Worm (Caenorhabditis elegans) whole organism, young adult: Measurements from ENCODE around the gene Y105C5B.1413.

Experiments
- C06A6.2 ChIP-seq: fragments of 200-800 bp; sonication (Bioruptor generic); conservative IDR thresholded peaks from 2 replicates; pipeline ENCODE4 v1.3.6; 2022; ENCODE audit warnings: missing genetic modification characterization, missing compliant biosample characterization
- C17E4.6 ChIP-seq: fragments of 200-800 bp; sonication (Bioruptor generic); IDR thresholded peaks from 2 replicates; pipeline ENCODE4 v1.3.6; 2022; ENCODE audit warnings: missing genetic modification reagents, missing genetic modification characterization, missing compliant biosample characterization
- K11D2.4 ChIP-seq: fragments of 200-800 bp; sonication (Bioruptor generic); IDR thresholded peaks from 2 replicates; pipeline ENCODE4 v1.3.6; 2022; ENCODE audit warnings: missing genetic modification reagents, missing genetic modification characterization, missing compliant biosample characterization
- T26A5.8 ChIP-seq: sonication (generic microtip); optimal IDR thresholded peaks from 2 replicates; lab custom pipeline; 2016; ENCODE audit warnings: missing genetic modification characterization, missing compliant biosample characterization
- Y67H2A.10 ChIP-seq: fragments of 200-800 bp; sonication (Bioruptor generic); conservative IDR thresholded peaks from 2 replicates; pipeline ENCODE4 v1.3.6; 2022; ENCODE audit warnings: missing genetic modification reagents, missing genetic modification characterization, missing compliant biosample characterization
- akir-1 ChIP-seq: fragments of 200-800 bp; sonication (Bioruptor generic); optimal IDR thresholded peaks from 2 replicates; lab custom pipeline; 2018; ENCODE audit warnings: mild to moderate bottlenecking, missing genetic modification characterization, moderate library complexity, missing compliant biosample characterization
- ama-1 ChIP-seq, 3 experiments: fragments of 150-350 bp in 1 of 3; sonication (generic microtip) in 2 of 3; optimal IDR thresholded peaks; 2 replicates each; lab custom pipeline; 2014 to 2018; ENCODE audit warnings: missing biosample characterization in 2 of 3, missing genetic modification characterization in 2 of 3, missing genetic modification reagents in 2 of 3
- attf-6 ChIP-seq: fragments of 200-800 bp; sonication (Bioruptor generic); IDR thresholded peaks from 2 replicates; pipeline ENCODE4 v1.3.6; 2022; ENCODE audit warnings: missing genetic modification reagents, missing genetic modification characterization, missing compliant biosample characterization
- bed-1 ChIP-seq: fragments of 200-800 bp; sonication (Bioruptor generic); IDR thresholded peaks from 2 replicates; pipeline ENCODE4 v1.3.6; 2022; ENCODE audit warnings: missing genetic modification reagents, missing genetic modification characterization, missing compliant biosample characterization
- dpl-1 ChIP-seq: fragments of 150-350 bp; optimal IDR thresholded peaks from 2 replicates; lab custom pipeline; 2014; ENCODE audit warnings: missing biosample characterization, missing genetic modification reagents, missing genetic modification characterization
- him-1 ChIP-seq: sonication (generic microtip); optimal IDR thresholded peaks from 2 replicates; lab custom pipeline; 2016; ENCODE audit warnings: missing genotype, missing genetic modification reagents, missing genetic modification characterization, missing compliant biosample characterization
- hmg-20 ChIP-seq: fragments of 200-800 bp; sonication (Bioruptor generic); IDR thresholded peaks from 2 replicates; pipeline ENCODE4 v1.3.6; 2022; ENCODE audit warnings: missing genetic modification reagents, missing genetic modification characterization, missing compliant biosample characterization
- lin-26 ChIP-seq: fragments of 200-800 bp; sonication (Bioruptor generic); IDR thresholded peaks from 2 replicates; pipeline ENCODE4 v1.3.6; 2022; ENCODE audit warnings: missing genetic modification reagents, missing genetic modification characterization, missing compliant biosample characterization
- lin-40 ChIP-seq: sonication (generic microtip); optimal IDR thresholded peaks from 2 replicates; lab custom pipeline; 2016; ENCODE audit warnings: missing genetic modification characterization, mild to moderate bottlenecking, missing compliant biosample characterization, missing genotype, missing genetic modification reagents
- madf-10 ChIP-seq: sonication (generic microtip); optimal IDR thresholded peaks from 2 replicates; lab custom pipeline; 2016; ENCODE audit warnings: mild to moderate bottlenecking, missing genetic modification characterization, missing compliant biosample characterization
- mcd-1 ChIP-seq: fragments of 200-800 bp; sonication (Bioruptor generic); IDR thresholded peaks from 2 replicates; pipeline ENCODE4 v1.3.6; 2022; ENCODE audit warnings: missing genetic modification reagents, missing genetic modification characterization, missing compliant biosample characterization
- mes-4 ChIP-seq: sonication (generic microtip); optimal IDR thresholded peaks from 2 replicates; lab custom pipeline; 2016; ENCODE audit warnings: missing genotype, missing genetic modification characterization, missing compliant biosample characterization
- mxl-1 ChIP-seq: sonication (generic microtip); optimal IDR thresholded peaks from 2 replicates; lab custom pipeline; 2016; ENCODE audit warnings: missing genetic modification characterization, missing compliant biosample characterization
- nfya-1 ChIP-seq: sonication (generic microtip); optimal IDR thresholded peaks from 2 replicates; lab custom pipeline; 2017; ENCODE audit warnings: antibody characterized with exemption, missing compliant biosample characterization, missing genetic modification characterization, borderline replicate concordance; ENCODE audit not compliant: insufficient read depth
- nfya-2 ChIP-seq: fragments of 200-800 bp; sonication (Bioruptor generic); IDR thresholded peaks from 2 replicates; pipeline ENCODE4 v1.3.6; 2022; ENCODE audit warnings: missing genetic modification reagents, missing genetic modification characterization, missing compliant biosample characterization
- nhr-120 ChIP-seq: fragments of 200-800 bp; sonication (Bioruptor generic); IDR thresholded peaks from 2 replicates; pipeline ENCODE4 v1.3.6; 2022; ENCODE audit warnings: missing genetic modification characterization, missing compliant biosample characterization
- nhr-27 ChIP-seq: fragments of 200-800 bp; sonication (Bioruptor generic); optimal IDR thresholded peaks from 2 replicates; lab custom pipeline; 2018; ENCODE audit warnings: mild to moderate bottlenecking, missing genetic modification characterization, moderate library complexity, missing compliant biosample characterization
- nhr-80 ChIP-seq: sonication (generic microtip); optimal IDR thresholded peaks from 2 replicates; lab custom pipeline; 2016; ENCODE audit warnings: missing genetic modification characterization, missing compliant biosample characterization
- pha-4 ChIP-seq: fragments of 150-350 bp; sonication (generic microtip); optimal IDR thresholded peaks from 2 replicates; lab custom pipeline; 2014; ENCODE audit warnings: missing biosample characterization, missing genetic modification reagents, missing genetic modification characterization
- rpc-1 ChIP-seq, 2 experiments: fragments of 150-350 bp in 1 of 2; sonication (generic microtip) in 1 of 2; optimal IDR thresholded peaks; 2 replicates each; lab custom pipeline; 2014 to 2018; ENCODE audit warnings: missing biosample characterization in 1 of 2, missing genetic modification characterization in 1 of 2, missing genetic modification reagents in 1 of 2, missing genotype in 1 of 2
- snpc-1.1 ChIP-seq: sonication (generic microtip); optimal IDR thresholded peaks from 2 replicates; lab custom pipeline; 2017; ENCODE audit warnings: missing genetic modification characterization, mild to moderate bottlenecking, missing compliant biosample characterization, antibody characterized with exemption, moderate library complexity, missing genotype, missing genetic modification reagents; ENCODE audit not compliant: insufficient read depth
- snpc-1.3 ChIP-seq: sonication (generic microtip); optimal IDR thresholded peaks from 2 replicates; lab custom pipeline; 2017; ENCODE audit warnings: missing genetic modification characterization, mild to moderate bottlenecking, missing compliant biosample characterization, antibody characterized with exemption, moderate library complexity, missing genotype, missing genetic modification reagents; ENCODE audit not compliant: insufficient read depth
- snpc-4 ChIP-seq, 5 experiments: fragments of 150-350 bp in 1 of 5; sonication (generic microtip) in 4 of 5; optimal IDR thresholded peaks; 2 replicates each; lab custom pipeline; 2014 to 2018; ENCODE audit warnings: missing genetic modification characterization in 5 of 5, missing biosample characterization in 3 of 5, antibody characterized with exemption in 2 of 5, mild to moderate bottlenecking in 2 of 5, missing compliant biosample characterization in 2 of 5, missing genotype in 2 of 5, moderate library complexity in 2 of 5, missing genetic modification reagents in 1 of 5
- somi-1 ChIP-seq: fragments of 200-800 bp; sonication (Bioruptor generic); optimal IDR thresholded peaks from 2 replicates; lab custom pipeline; 2018; ENCODE audit warnings: mild to moderate bottlenecking, missing genetic modification characterization, missing compliant biosample characterization
- tbp1 ChIP-seq: fragments of 200-800 bp; sonication (Bioruptor generic); optimal IDR thresholded peaks from 2 replicates; lab custom pipeline; 2018; ENCODE audit warnings: mild to moderate bottlenecking, missing genetic modification characterization, missing compliant biosample characterization
- unc-130 ChIP-seq: sonication (generic microtip); optimal IDR thresholded peaks from 2 replicates; lab custom pipeline; 2016; ENCODE audit warnings: missing genetic modification reagents, missing genetic modification characterization, missing compliant biosample characterization
- xnd-1 ChIP-seq: sonication (generic microtip); optimal IDR thresholded peaks from 2 replicates; lab custom pipeline; 2016; ENCODE audit warnings: missing genotype, missing genetic modification reagents, missing genetic modification characterization, missing compliant biosample characterization
- zim-3 ChIP-seq: sonication (generic microtip); optimal IDR thresholded peaks from 2 replicates; lab custom pipeline; 2017; ENCODE audit warnings: mild to moderate bottlenecking, missing genetic modification characterization, moderate library complexity, missing compliant biosample characterization

Gene Y105C5B.1413

ce11 chrIV:16180898-16181482, 3.4 kb downstream of the Y105C5B.1413 start (continued):
- peak; percentile 55 for TF ChIP-seq madf-10 (tag; lab: Kevin White, UChicago)
- no peak for TF ChIP-seq snpc-1.1 (tag; lab: Kevin White, UChicago)
- TF ChIP-seq nhr-80 (tag; lab: Kevin White, UChicago), result peak; percentile 99
- TF ChIP-seq C06A6.2 (GFP tag; lab: Robert Waterston, UW), result 0 out of 2 replicates have a peak, but pooled peaks have one; percentile 23
- TF ChIP-seq lin-40, result peak; percentile 90
- peak; percentile 75 for TF ChIP-seq somi-1 (GFP tag; lab: Kevin White, UChicago)
- no peak for TF ChIP-seq C17E4.6 (GFP tag; lab: Robert Waterston, UW)
- no peak for TF ChIP-seq akir-1 (GFP tag; lab: Kevin White, UChicago)
- TF ChIP-seq xnd-1 (tag; lab: Kevin White, UChicago), result no peak
- TF ChIP-seq tbp1 (GFP tag; lab: Kevin White, UChicago), result peak; percentile 41
- TF ChIP-seq unc-130, result no peak
- TF ChIP-seq, all 124 proteins: peak for 19

ce11 chrIV:16178433-16178832, 6.0 kb downstream of the Y105C5B.1413 start:
- peak; percentile 64 for TF ChIP-seq nhr-80 (tag; lab: Kevin White, UChicago)
- TF ChIP-seq snpc-4 (GFP tag; optimal IDR thresholded peaks at IDR 0.05; lab: Kevin White, UChicago), result no peak
- TF ChIP-seq snpc-4 (tag; optimal IDR thresholded peaks at IDR 0.05; lab: Kevin White, UChicago), result peak in 1 of 4 experiments; percentile 43
- TF ChIP-seq zim-3 (tag; lab: Kevin White, UChicago), result no peak

- TF ChIP-seq snpc-4 (GFP tag; optimal IDR thresholded peaks at IDR 0.05; lab: Kevin White, UChicago) (no peak), snpc-4 (tag; optimal IDR thresholded peaks at IDR 0.05; lab: Kevin White, UChicago) (peak in 1 of 4 experiments; percentile 39), attf-6 (GFP tag; lab: Robert Waterston, UW) (0 out of 2 replicates have a peak, but pooled peaks have one; percentile 7), zim-3 (tag; lab: Kevin White, UChicago) (no peak)
- TF ChIP-seq, all 124 proteins: peak for 2
Measured at ce11 chrIV:16176808-16177207, 7.6 kb downstream of the Y105C5B.1413 start.

- no peak for TF ChIP-seq snpc-1.3
- TF ChIP-seq mxl-1 (tag; lab: Kevin White, UChicago), result no peak
- TF ChIP-seq T26A5.8 (tag; lab: Kevin White, UChicago), result no peak
- no peak for TF ChIP-seq snpc-1.1 (tag; lab: Kevin White, UChicago)
- TF ChIP-seq hmg-20 (GFP tag; lab: Robert Waterston, UW), result no peak
- no peak for TF ChIP-seq pha-4
- TF ChIP-seq K11D2.4 (GFP tag; lab: Robert Waterston, UW), result no peak
- no peak for TF ChIP-seq rpc-1 (optimal IDR thresholded peaks at IDR 0.05; lab: Kevin White, UChicago)
- no peak for TF ChIP-seq rpc-1 (tag; optimal IDR thresholded peaks at IDR 0.05; lab: Kevin White, UChicago)
- no peak for TF ChIP-seq Y67H2A.10 (GFP tag; lab: Robert Waterston, UW)
- TF ChIP-seq nhr-120 (GFP tag; lab: Robert Waterston, UW), result no peak
- TF ChIP-seq ama-1 (optimal IDR thresholded peaks at IDR 0.05; lab: Kevin White, UChicago), result peak; percentile 75
- no peak for TF ChIP-seq ama-1 (GFP tag; optimal IDR thresholded peaks at IDR 0.05; lab: Kevin White, UChicago)
- TF ChIP-seq dpl-1, result no peak
- no peak for TF ChIP-seq bed-1 (GFP tag; lab: Robert Waterston, UW)
- no peak for TF ChIP-seq him-1 (tag; lab: Kevin White, UChicago)
- TF ChIP-seq nhr-27 (tag; lab: Kevin White, UChicago), result no peak
- 0 out of 2 replicates have a peak, but pooled peaks have one; percentile 27 for TF ChIP-seq attf-6 (GFP tag; lab: Robert Waterston, UW)
- no peak for TF ChIP-seq mes-4 (tag; lab: Kevin White, UChicago)
- no peak for TF ChIP-seq nhr-80 (tag; lab: Kevin White, UChicago)
- 0 out of 2 replicates have a peak, but pooled peaks have one; percentile 57 for TF ChIP-seq nfya-2 (GFP tag; lab: Robert Waterston, UW)
- TF ChIP-seq lin-26, result peak; percentile 57; the same call in 1 of the 2 replicates
- TF ChIP-seq akir-1 (GFP tag; lab: Kevin White, UChicago), result no peak
- TF ChIP-seq mcd-1 (GFP tag; lab: Robert Waterston, UW), result no peak
- TF ChIP-seq nfya-1 (tag; lab: Kevin White, UChicago), result no peak
Measured at ce11 chrIV:16172786-16173371, 11.5 kb downstream of the Y105C5B.1413 start.
